Fruit fly (Drosophila melanogaster) whole organism, pupa: ENCODE data around the gene dec.

Experiments
- CG10348 ChIP-seq: fragments of 200-800 bp; sonication (Bioruptor generic); IDR thresholded peaks from 2 replicates; pipeline ENCODE4 v1.3.6; 2022; ENCODE audit warnings: missing biosample characterization, missing genetic modification characterization
- CG13204 ChIP-seq: fragments of 200-800 bp; sonication (Bioruptor generic); optimal IDR thresholded peaks from 2 replicates; lab custom pipeline; 2018; ENCODE audit warnings: missing biosample characterization, mild to moderate bottlenecking, missing genetic modification characterization, moderate library complexity
- CG17806 ChIP-seq: fragments of 200-800 bp; sonication (Bioruptor generic); optimal IDR thresholded peaks from 2 replicates; lab custom pipeline; 2018; ENCODE audit warnings: missing biosample characterization, mild to moderate bottlenecking, missing genetic modification characterization, moderate library complexity
- CG8301 ChIP-seq: fragments of 200-800 bp; sonication (Bioruptor generic); optimal IDR thresholded peaks from 2 replicates; lab custom pipeline; 2018; ENCODE audit warnings: missing biosample characterization, mild to moderate bottlenecking, missing genetic modification characterization
- D1 ChIP-seq: fragments of 200-800 bp; sonication (Bioruptor generic); optimal IDR thresholded peaks from 2 replicates; lab custom pipeline; 2018; ENCODE audit warnings: missing biosample characterization, mild to moderate bottlenecking, missing genetic modification characterization, moderate library complexity
- fd96Ca ChIP-seq: fragments of 200-800 bp; sonication (Bioruptor generic); IDR thresholded peaks from 3 replicates; pipeline ENCODE4 v1.3.6; 2022; ENCODE audit warnings: missing biosample characterization, missing genetic modification characterization
- rn ChIP-seq: fragments of 200-800 bp; sonication (Bioruptor generic); IDR thresholded peaks from 2 replicates; pipeline ENCODE4 v1.3.6; 2022; ENCODE audit warnings: missing biosample characterization, missing genetic modification characterization

DNA sequence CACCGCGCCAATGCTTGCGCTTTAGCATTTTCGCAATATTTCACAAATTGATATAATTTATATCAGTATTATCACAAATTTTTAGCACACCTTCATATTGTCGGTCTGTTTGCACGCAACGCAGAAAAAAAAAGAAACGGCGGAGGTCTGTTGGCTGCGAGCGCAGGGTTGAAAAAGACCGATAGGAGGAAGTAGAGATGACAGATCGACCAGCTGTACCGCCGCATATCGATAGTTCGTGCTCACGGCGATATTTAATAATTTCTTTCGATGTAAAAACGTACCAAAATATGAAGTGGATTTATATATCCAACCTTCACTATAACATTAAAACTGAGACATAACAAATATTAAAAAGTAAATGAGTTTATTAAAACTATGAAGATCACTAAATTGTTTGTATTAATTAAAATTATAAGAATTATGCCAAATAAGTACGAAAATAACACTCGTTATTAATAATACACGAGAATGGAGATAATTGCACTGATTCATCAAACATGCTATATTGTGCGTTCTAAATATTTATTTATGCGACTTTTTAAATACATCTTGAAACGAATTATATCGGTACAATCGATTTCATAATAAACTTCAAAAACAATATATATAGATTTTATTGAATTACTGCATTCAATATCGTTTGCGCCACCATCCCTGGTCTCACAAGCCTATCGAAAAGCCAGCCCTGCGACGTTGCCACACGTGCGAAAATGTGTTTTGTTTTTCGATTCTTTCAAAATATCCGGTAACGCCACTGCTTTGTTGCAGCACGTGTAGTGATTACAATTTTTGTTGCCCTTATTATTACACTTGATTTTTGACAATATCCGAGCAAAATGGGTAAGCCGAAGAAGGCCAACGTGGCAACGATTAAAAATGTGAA lies 28.4 kb upstream of the dec start, which contains the start of the genes RpS6 and bys:
- TF ChIP-seq CG8301 (no peak), fd96Ca (GFP tag; lab: Robert Waterston, UW) (peak; percentile 58; the same call in 1 of the 3 replicates), CG17806 (tag; lab: Kevin White, UChicago) (no peak), rn (GFP tag; lab: Robert Waterston, UW) (no peak), D1 (no peak), CG10348 (GFP tag; lab: Robert Waterston, UW) (no peak), CG13204 (GFP tag; lab: Kevin White, UChicago) (no peak)
